Worm (Caenorhabditis elegans) whole organism, L4/young adult: ENCODE results near the gene C45B2.1.

Experiments used
- W03F9.2 ChIP-seq: fragments of 150-350 bp; optimal IDR thresholded peaks from 2 replicates; lab custom pipeline; 2014; ENCODE audit warnings: missing biosample characterization, missing genetic modification characterization
- him-1 ChIP-seq: sonication (generic microtip); optimal IDR thresholded peaks from 2 replicates; lab custom pipeline; 2016; ENCODE audit warnings: missing genotype, missing genetic modification reagents, missing genetic modification characterization, missing compliant biosample characterization

DNA sequence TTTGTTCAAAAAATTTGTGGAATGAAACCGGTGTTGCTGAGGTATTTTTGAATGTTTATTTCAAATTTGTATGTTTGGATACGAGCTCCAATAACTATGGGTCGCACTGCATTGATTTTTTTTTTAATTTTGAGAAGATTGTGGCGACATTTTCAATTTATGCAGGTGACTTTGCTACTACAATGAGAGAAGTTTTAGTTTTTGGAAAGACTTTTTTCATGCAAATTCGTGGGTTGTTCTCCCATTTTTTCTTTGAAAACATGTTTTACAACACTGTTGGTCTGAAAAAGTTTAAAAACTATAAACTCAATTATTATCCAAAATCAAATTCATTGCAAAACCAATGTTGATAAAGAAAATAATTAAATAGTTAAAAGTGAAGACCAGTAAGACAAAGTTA, 2.8 kb downstream of the C45B2.1 start:
- no peak for TF ChIP-seq W03F9.2 (tag; lab: Kevin White, UChicago)
- no peak for TF ChIP-seq him-1 (tag; lab: Kevin White, UChicago)
